Worm (Caenorhabditis elegans) whole organism, L4 larva: Measurements from ENCODE around the gene pqn-73.

ENCODE experiments used
- F26F4.8 ChIP-seq: fragments of 200-800 bp; sonication (Bioruptor generic); conservative IDR thresholded peaks from 2 replicates; pipeline ENCODE4 v1.3.6; 2022; ENCODE audit warnings: missing genetic modification characterization, missing compliant biosample characterization
- R02D3.7 ChIP-seq: fragments of 150-350 bp; sonication (generic microtip); optimal IDR thresholded peaks from 3 replicates; lab custom pipeline; 2014; ENCODE audit warnings: missing biosample characterization, missing genetic modification characterization
- T20F7.1 ChIP-seq: fragments of 200-800 bp; sonication (Bioruptor generic); optimal IDR thresholded peaks from 2 replicates; lab custom pipeline; 2018; ENCODE audit warnings: mild to moderate bottlenecking, missing genetic modification characterization, missing compliant biosample characterization
- ZK337.2 ChIP-seq: fragments of 200-800 bp; sonication (Bioruptor generic); IDR thresholded peaks from 2 replicates; pipeline ENCODE4 v1.3.6; 2022; ENCODE audit warnings: missing genetic modification reagents, missing genetic modification characterization, missing compliant biosample characterization
- ama-1 ChIP-seq: fragments of 150-350 bp; optimal IDR thresholded peaks from 2 replicates; lab custom pipeline; 2014; ENCODE audit warnings: inconsistent platforms, mixed read lengths
- ceh-20 ChIP-seq: fragments of 200-800 bp; sonication (Bioruptor generic); IDR thresholded peaks from 2 replicates; pipeline ENCODE4 v1.3.6; 2022; ENCODE audit warnings: missing genetic modification reagents, missing genetic modification characterization, missing compliant biosample characterization
- ceh-82 ChIP-seq: sonication (generic microtip); optimal IDR thresholded peaks from 2 replicates; lab custom pipeline; 2017; ENCODE audit warnings: missing biosample characterization, missing genetic modification characterization
- ces-1 ChIP-seq: fragments of 150-350 bp; sonication (generic microtip); optimal IDR thresholded peaks from 4 replicates; lab custom pipeline; 2014; ENCODE audit warnings: missing biosample characterization, missing genetic modification reagents, missing genetic modification characterization
- cey-2 ChIP-seq: sonication (generic microtip); optimal IDR thresholded peaks from 3 replicates; lab custom pipeline; 2017; ENCODE audit warnings: missing genetic modification characterization, mild to moderate bottlenecking, missing compliant biosample characterization, antibody characterized with exemption, borderline replicate concordance; ENCODE audit not compliant: insufficient read depth
- ctbp-1 ChIP-seq: fragments of 200-800 bp; sonication (Bioruptor generic); IDR thresholded peaks from 2 replicates; pipeline ENCODE4 v1.3.6; 2022; ENCODE audit warnings: missing genetic modification reagents, missing genetic modification characterization, missing compliant biosample characterization
- daf-8 ChIP-seq: fragments of 200-800 bp; sonication (Bioruptor generic); IDR thresholded peaks from 2 replicates; pipeline ENCODE4 v1.3.6; 2022; ENCODE audit warnings: missing genetic modification characterization, missing compliant biosample characterization
- dmd-8 ChIP-seq: fragments of 200-800 bp; sonication (Bioruptor generic); IDR thresholded peaks from 2 replicates; pipeline ENCODE4 v1.3.6; 2022; ENCODE audit warnings: missing genetic modification characterization, missing compliant biosample characterization
- duxl-1 ChIP-seq: sonication (generic microtip); optimal IDR thresholded peaks from 2 replicates; lab custom pipeline; 2016; ENCODE audit warnings: mild to moderate bottlenecking, missing genetic modification characterization, moderate library complexity, missing compliant biosample characterization; ENCODE audit not compliant: poor library complexity
- dve-1 ChIP-seq: sonication (generic microtip); optimal IDR thresholded peaks from 2 replicates; lab custom pipeline; 2017; ENCODE audit warnings: antibody characterized with exemption, mild to moderate bottlenecking, missing genetic modification characterization, missing compliant biosample characterization; ENCODE audit not compliant: insufficient read depth
- egl-27 ChIP-seq: sonication (generic microtip); optimal IDR thresholded peaks from 3 replicates; lab custom pipeline; 2017; ENCODE audit warnings: missing biosample characterization, missing genetic modification reagents, missing genetic modification characterization
- egl-43 ChIP-seq: fragments of 200-800 bp; sonication (Bioruptor generic); IDR thresholded peaks from 2 replicates; pipeline ENCODE4 v1.3.6; 2022; ENCODE audit warnings: missing genetic modification reagents, missing genetic modification characterization, missing compliant biosample characterization
- fkh-10 ChIP-seq: fragments of 150-350 bp; optimal IDR thresholded peaks from 2 replicates; lab custom pipeline; 2014; ENCODE audit warnings: missing biosample characterization, missing genetic modification reagents, missing genetic modification characterization
- lin-1 ChIP-seq: fragments of 200-800 bp; sonication (Bioruptor generic); IDR thresholded peaks from 2 replicates; pipeline ENCODE4 v1.3.6; 2022; ENCODE audit warnings: missing genetic modification reagents, missing genetic modification characterization, missing compliant biosample characterization
- lin-13 ChIP-seq: fragments of 150-350 bp; optimal IDR thresholded peaks from 2 replicates; lab custom pipeline; 2014; ENCODE audit warnings: missing biosample characterization, missing genetic modification reagents, missing genetic modification characterization
- lin-29 ChIP-seq: fragments of 200-800 bp; sonication (Bioruptor generic); IDR thresholded peaks from 2 replicates; pipeline ENCODE4 v1.3.6; 2022; ENCODE audit warnings: missing genetic modification reagents, missing genetic modification characterization, missing compliant biosample characterization
- lin-39 ChIP-seq: fragments of 150-350 bp; optimal IDR thresholded peaks from 2 replicates; lab custom pipeline; 2014; ENCODE audit warnings: missing biosample characterization, missing genetic modification reagents, missing genetic modification characterization
- lsy-2 ChIP-seq, 2 experiments: fragments of 150-350 bp in 1 of 2; sonication (generic microtip) in 1 of 2; optimal IDR thresholded peaks; 2 replicates each; lab custom pipeline; 2014 to 2017; ENCODE audit warnings: missing biosample characterization in 2 of 2, missing genetic modification characterization in 2 of 2
- nhr-111 ChIP-seq: fragments of 200-800 bp; sonication (Bioruptor generic); optimal IDR thresholded peaks from 2 replicates; lab custom pipeline; 2018; ENCODE audit warnings: mild to moderate bottlenecking, missing genetic modification characterization, missing compliant biosample characterization
- nhr-237 ChIP-seq: sonication (generic microtip); optimal IDR thresholded peaks from 2 replicates; lab custom pipeline; 2017; ENCODE audit warnings: missing biosample characterization, missing genetic modification characterization
- nhr-48 ChIP-seq: sonication (generic microtip); optimal IDR thresholded peaks from 2 replicates; lab custom pipeline; 2016; ENCODE audit warnings: mild to moderate bottlenecking, missing genetic modification characterization, missing compliant biosample characterization
- nhr-76 ChIP-seq: fragments of 150-350 bp; optimal IDR thresholded peaks from 2 replicates; lab custom pipeline; 2014; ENCODE audit warnings: missing biosample characterization, missing genetic modification characterization
- nhr-77 ChIP-seq: fragments of 150-350 bp; optimal IDR thresholded peaks from 2 replicates; lab custom pipeline; 2014; ENCODE audit warnings: missing biosample characterization, missing genetic modification characterization
- pha-4 ChIP-seq, 2 experiments: fragments of 150-350 bp in 1 of 2; fragments of 200-800 bp in 1 of 2; sonication (Bioruptor generic) in 1 of 2; IDR thresholded peaks in 1 of 2; optimal IDR thresholded peaks in 1 of 2; 2 replicates each; pipeline versions ENCODE4 v1.3.6 to Lab custom; 2014 to 2022; ENCODE audit warnings: missing genetic modification characterization in 2 of 2, missing genetic modification reagents in 2 of 2, missing biosample characterization in 1 of 2, missing compliant biosample characterization in 1 of 2
- php-3 ChIP-seq: fragments of 200-800 bp; sonication (Bioruptor generic); IDR thresholded peaks from 2 replicates; pipeline ENCODE4 v1.3.6; 2022; ENCODE audit warnings: missing genetic modification reagents, missing genetic modification characterization, missing compliant biosample characterization
- saeg-2 ChIP-seq: fragments of 200-800 bp; sonication (Bioruptor generic); IDR thresholded peaks from 2 replicates; pipeline ENCODE4 v1.3.6; 2022; ENCODE audit warnings: missing genetic modification reagents, missing genetic modification characterization, missing compliant biosample characterization
- sdz-12 ChIP-seq: fragments of 200-800 bp; sonication (Bioruptor generic); optimal IDR thresholded peaks from 2 replicates; lab custom pipeline; 2018; ENCODE audit warnings: mild to moderate bottlenecking, missing genetic modification characterization, missing compliant biosample characterization
- skn-1 ChIP-seq: fragments of 150-350 bp; optimal IDR thresholded peaks from 2 replicates; lab custom pipeline; 2014; ENCODE audit warnings: missing biosample characterization, missing genetic modification characterization
- spr-1 ChIP-seq: sonication (generic microtip); optimal IDR thresholded peaks from 2 replicates; lab custom pipeline; 2016; ENCODE audit warnings: mild to moderate bottlenecking, missing genetic modification characterization, missing compliant biosample characterization
- zip-2 ChIP-seq: fragments of 150-350 bp; optimal IDR thresholded peaks from 2 replicates; lab custom pipeline; 2014; ENCODE audit warnings: missing biosample characterization, missing genetic modification characterization
- ztf-11 ChIP-seq: fragments of 150-350 bp; optimal IDR thresholded peaks from 2 replicates; lab custom pipeline; 2014; ENCODE audit warnings: missing biosample characterization, missing genetic modification characterization

pqn-73 gene

ce11 chrII:8546975-8547374, 6.5 kb downstream of the pqn-73 start (continued):
- TF ChIP-seq F26F4.8 (GFP tag; lab: Robert Waterston, UW) (peak; percentile 91), saeg-2 (peak; percentile 61; the same call in 1 of the 2 replicates), lin-13 (GFP tag; lab: Kevin White, UChicago) (peak; percentile 71), nhr-76 (tag; lab: Kevin White, UChicago) (no peak), spr-1 (tag; lab: Kevin White, UChicago) (peak; percentile 85), ctbp-1 (peak; percentile 87), ztf-11 (tag; lab: Kevin White, UChicago) (no peak), sdz-12 (peak; percentile 61), ces-1 (GFP tag; lab: Kevin White, UChicago) (no peak), lin-1 (GFP tag; lab: Robert Waterston, UW) (peak; percentile 79), skn-1 (tag; lab: Kevin White, UChicago) (no peak), dve-1 (tag; lab: Kevin White, UChicago) (no peak)

DNA sequence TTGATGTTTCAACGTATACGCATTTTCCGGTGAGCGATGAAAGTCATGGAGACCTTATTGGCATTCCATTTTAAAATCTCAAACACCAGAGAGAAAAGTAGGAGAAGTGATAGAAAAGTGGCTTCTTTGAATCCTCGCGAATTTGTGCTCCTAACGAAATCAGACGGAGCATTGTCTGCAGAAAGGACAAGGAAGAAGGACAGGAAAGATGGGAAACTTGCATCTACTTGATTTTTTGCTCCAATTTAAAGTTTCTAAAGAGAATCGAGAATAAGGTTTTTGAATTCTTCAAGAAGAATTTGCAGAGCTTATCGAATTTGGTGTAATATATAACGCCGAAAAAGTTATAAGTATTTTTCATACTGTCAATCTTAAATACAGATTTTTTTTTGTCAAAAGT, 10.6 kb downstream of the pqn-73 start:
- TF ChIP-seq fkh-10 (peak; percentile 56), dmd-8 (GFP tag; lab: Robert Waterston, UW) (no peak), F26F4.8 (GFP tag; lab: Robert Waterston, UW) (no peak), ces-1 (GFP tag; lab: Kevin White, UChicago) (peak; percentile 20), ZK337.2 (no peak), lin-29 (GFP tag; lab: Robert Waterston, UW) (no peak), zip-2 (tag; lab: Kevin White, UChicago) (no peak), nhr-237 (tag; lab: Kevin White, UChicago) (no peak)

- TF ChIP-seq nhr-48 (tag; lab: Kevin White, UChicago) (no peak), cey-2 (no peak)
- TF ChIP-seq, all 104 proteins: peak for 0
Observed at ce11 chrII:8554568-8554967, 14.1 kb downstream of the pqn-73 start.

DNA sequence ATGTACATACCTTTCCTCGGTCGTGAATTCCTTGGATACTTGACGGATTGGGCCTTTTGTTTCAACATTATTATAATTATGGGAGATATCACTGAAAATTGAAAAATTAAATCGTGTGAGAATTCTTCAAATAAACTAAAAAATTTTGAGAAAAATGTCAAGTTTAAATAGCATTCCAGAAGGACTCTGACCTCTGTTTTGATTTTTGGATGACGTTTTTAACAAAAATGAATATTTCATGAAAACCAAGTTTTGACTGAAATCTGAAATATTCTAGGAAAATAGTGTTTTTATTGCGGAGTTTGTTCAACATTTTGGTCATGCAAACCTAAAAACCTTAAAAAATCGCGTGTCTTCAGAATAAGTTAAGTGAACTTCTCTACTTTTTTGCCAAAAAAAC, 15.7 kb downstream of the pqn-73 start, which contains the start of gene glb-27:
Gene glb-27 (minus strand): TSS at position 101 of the 400 bp plus-strand sequence.
- TF ChIP-seq T20F7.1 (GFP tag; lab: Kevin White, UChicago) (no peak), saeg-2 (no peak), lin-1 (GFP tag; lab: Robert Waterston, UW) (no peak), php-3 (GFP tag; lab: Robert Waterston, UW) (no peak), pha-4 (GFP tag; IDR thresholded peaks at IDR 0.05; lab: Robert Waterston, UW) (no peak), pha-4 (tag; optimal IDR thresholded peaks at IDR 0.05; lab: Kevin White, UChicago) (no peak), egl-27 (tag; lab: Kevin White, UChicago) (no peak), nhr-111 (GFP tag; lab: Kevin White, UChicago) (no peak), cey-2 (no peak), nhr-77 (tag; lab: Kevin White, UChicago) (no peak), duxl-1 (tag; lab: Kevin White, UChicago) (no peak), skn-1 (tag; lab: Kevin White, UChicago) (no peak), lin-39 (tag; lab: Kevin White, UChicago) (no peak), ceh-82 (tag; lab: Kevin White, UChicago) (no peak), ceh-20 (GFP tag; lab: Robert Waterston, UW) (no peak), R02D3.7 (tag; lab: Kevin White, UChicago) (no peak)

DNA sequence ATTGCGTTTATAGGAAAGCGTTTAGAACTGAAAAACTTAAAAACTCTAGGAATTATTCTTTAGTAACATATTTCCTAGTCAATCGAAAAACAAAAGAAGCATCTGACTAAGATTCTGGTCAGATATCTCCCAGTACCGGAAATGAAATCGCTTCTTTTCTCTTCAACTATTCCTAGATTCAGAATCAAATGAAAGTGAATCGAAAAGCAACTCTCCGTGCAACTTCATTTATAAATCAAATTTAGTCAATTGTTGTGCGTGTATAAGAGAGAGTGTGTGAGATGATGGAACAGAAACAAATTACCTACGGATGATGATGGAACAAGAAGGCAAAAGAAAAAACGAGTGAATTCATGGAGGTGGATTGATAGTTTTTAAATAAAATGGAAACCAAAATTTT, 18.7 kb downstream of the pqn-73 start:
- TF ChIP-seq ces-1 (GFP tag; lab: Kevin White, UChicago): peak; percentile 82
- TF ChIP-seq daf-8 (GFP tag; lab: Robert Waterston, UW): no peak
- peak; percentile 31 for TF ChIP-seq ama-1 (lab: Kevin White, UChicago)
- TF ChIP-seq egl-43: no peak
- TF ChIP-seq lsy-2 (tag; optimal IDR thresholded peaks at IDR 0.05; lab: Kevin White, UChicago): peak in 1 of 2 experiments; percentile 34
- peak; percentile 99 for TF ChIP-seq fkh-10
